Fruit fly (Drosophila melanogaster) whole organism, embryonic: ENCODE results near the gene CG7841.

Source experiments
- Ada2b ChIP-seq: fragments of 200-800 bp; sonication (Bioruptor generic); IDR thresholded peaks from 2 replicates; pipeline ENCODE4 v1.3.6; 2022; ENCODE audit warnings: missing biosample characterization, missing genetic modification characterization
- CG10366 ChIP-seq: fragments of 200-800 bp; sonication (Bioruptor generic); IDR thresholded peaks from 2 replicates; pipeline ENCODE4 v1.3.6; 2022; ENCODE audit warnings: missing biosample characterization, missing genetic modification characterization
- CG11504 ChIP-seq: fragments of 200-800 bp; sonication (Bioruptor generic); optimal IDR thresholded peaks from 3 replicates; lab custom pipeline; 2019; ENCODE audit warnings: missing biosample characterization, mild to moderate bottlenecking, missing genetic modification characterization, moderate library complexity
- CG12155 ChIP-seq: fragments of 200-800 bp; sonication (Bioruptor generic); optimal IDR thresholded peaks from 3 replicates; lab custom pipeline; 2016; ENCODE audit warnings: missing biosample characterization, missing genetic modification characterization
- CG12769 ChIP-seq: fragments of 200-800 bp; sonication (Bioruptor generic); optimal IDR thresholded peaks from 2 replicates; lab custom pipeline; 2019; ENCODE audit warnings: missing biosample characterization, mild to moderate bottlenecking, missing genetic modification characterization, moderate library complexity
- CG17361 ChIP-seq: fragments of 200-800 bp; sonication (Bioruptor generic); IDR thresholded peaks from 3 replicates; pipeline ENCODE4 v1.3.6; 2022; ENCODE audit warnings: missing biosample characterization, missing genetic modification characterization
- CG18011 ChIP-seq: fragments of 200-800 bp; sonication (Bioruptor generic); optimal IDR thresholded peaks from 2 replicates; lab custom pipeline; 2017; ENCODE audit warnings: missing biosample characterization, missing genetic modification characterization, mild to moderate bottlenecking, moderate library complexity, missing genotype
- CG2202 ChIP-seq: fragments of 200-800 bp; sonication (Bioruptor generic); optimal IDR thresholded peaks from 2 replicates; lab custom pipeline; 2018; ENCODE audit warnings: missing biosample characterization, mild to moderate bottlenecking, missing genetic modification characterization
- CG31224 ChIP-seq: fragments of 200-800 bp; sonication (Bioruptor generic); IDR thresholded peaks from 2 replicates; pipeline ENCODE4 v1.3.6; 2022; ENCODE audit warnings: missing biosample characterization, missing genetic modification characterization
- CG31441 ChIP-seq: fragments of 200-800 bp; sonication (Bioruptor generic); IDR thresholded peaks from 2 replicates; pipeline ENCODE4 v1.3.6; 2022; ENCODE audit warnings: missing biosample characterization, missing genetic modification characterization
- CG32772 ChIP-seq: fragments of 200-800 bp; sonication (Bioruptor generic); IDR thresholded peaks from 2 replicates; pipeline ENCODE4 v1.3.6; 2022; ENCODE audit warnings: missing biosample characterization, missing genetic modification characterization
- CG3407 ChIP-seq: fragments of 200-800 bp; sonication (Bioruptor generic); optimal IDR thresholded peaks from 2 replicates; lab custom pipeline; 2018; ENCODE audit warnings: missing biosample characterization, mild to moderate bottlenecking, missing genetic modification characterization
- CG3838 ChIP-seq: fragments of 200-800 bp; sonication (Bioruptor generic); optimal IDR thresholded peaks from 3 replicates; lab custom pipeline; 2016; ENCODE audit warnings: missing biosample characterization, missing genetic modification characterization
- CG3995 ChIP-seq: fragments of 200-800 bp; sonication (Bioruptor generic); optimal IDR thresholded peaks from 3 replicates; lab custom pipeline; 2016; ENCODE audit warnings: missing biosample characterization, missing genetic modification characterization
- CG6272 ChIP-seq: fragments of 200-800 bp; sonication (Bioruptor generic); IDR thresholded peaks from 2 replicates; pipeline ENCODE4 v1.3.6; 2022; ENCODE audit warnings: missing biosample characterization, missing genetic modification characterization
- CG6854 ChIP-seq: fragments of 200-800 bp; sonication (Bioruptor generic); optimal IDR thresholded peaks from 3 replicates; lab custom pipeline; 2017; ENCODE audit warnings: missing biosample characterization, mild to moderate bottlenecking, missing genetic modification characterization
- CG7372 ChIP-seq: fragments of 200-800 bp; sonication (Bioruptor generic); IDR thresholded peaks from 2 replicates; pipeline ENCODE4 v1.3.6; 2022; ENCODE audit warnings: missing biosample characterization, missing genetic modification characterization
- CG8089 ChIP-seq: fragments of 200-800 bp; sonication (Bioruptor generic); optimal IDR thresholded peaks from 3 replicates; lab custom pipeline; 2016; ENCODE audit warnings: missing biosample characterization, missing genetic modification characterization
- CG9876 ChIP-seq: fragments of 200-800 bp; sonication (Bioruptor generic); optimal IDR thresholded peaks from 2 replicates; lab custom pipeline; 2016; ENCODE audit warnings: missing biosample characterization, missing genetic modification characterization
- CHES-1-like ChIP-seq: fragments of 200-800 bp; sonication (Bioruptor generic); optimal IDR thresholded peaks from 2 replicates; lab custom pipeline; 2016; ENCODE audit warnings: missing biosample characterization, missing genetic modification characterization
- Camta ChIP-seq: fragments of 200-800 bp; sonication (Bioruptor generic); optimal IDR thresholded peaks from 2 replicates; lab custom pipeline; 2016; ENCODE audit warnings: missing biosample characterization, missing genetic modification characterization
- Doc2 ChIP-seq: fragments of 200-800 bp; sonication (Bioruptor generic); IDR thresholded peaks from 2 replicates; pipeline ENCODE4 v1.3.6; 2022; ENCODE audit warnings: missing biosample characterization, missing genetic modification characterization
- Dp ChIP-seq: fragments of 200-800 bp; sonication (Bioruptor generic); optimal IDR thresholded peaks from 2 replicates; lab custom pipeline; 2018; ENCODE audit warnings: missing biosample characterization, mild to moderate bottlenecking, missing genetic modification characterization, moderate library complexity
- ERR ChIP-seq: fragments of 200-800 bp; sonication (Bioruptor generic); optimal IDR thresholded peaks from 2 replicates; lab custom pipeline; 2016; ENCODE audit warnings: missing biosample characterization, missing genetic modification characterization
- HmgD ChIP-seq: fragments of 200-800 bp; sonication (Bioruptor generic); optimal IDR thresholded peaks from 3 replicates; lab custom pipeline; 2016; ENCODE audit warnings: missing biosample characterization, missing genetic modification characterization
- NC2α ChIP-seq: fragments of 200-800 bp; sonication (Bioruptor generic); optimal IDR thresholded peaks from 2 replicates; lab custom pipeline; 2016; ENCODE audit warnings: missing biosample characterization, missing genetic modification characterization
- NC2β ChIP-seq: fragments of 200-800 bp; sonication (Bioruptor generic); optimal IDR thresholded peaks from 2 replicates; lab custom pipeline; 2016; ENCODE audit warnings: missing biosample characterization, missing genetic modification characterization
- Optix ChIP-seq: fragments of 200-800 bp; sonication (Bioruptor generic); IDR thresholded peaks from 3 replicates; pipeline ENCODE4 v1.3.6; 2022; ENCODE audit warnings: missing biosample characterization, missing genetic modification characterization
- Ravus ChIP-seq: fragments of 200-800 bp; sonication (Bioruptor generic); IDR thresholded peaks from 2 replicates; pipeline ENCODE4 v1.3.6; 2022; ENCODE audit warnings: missing biosample characterization, missing genetic modification characterization
- Side ChIP-seq: fragments of 200-800 bp; sonication (Bioruptor generic); optimal IDR thresholded peaks from 2 replicates; lab custom pipeline; 2016; ENCODE audit warnings: missing biosample characterization, missing genetic modification characterization
- Tbp ChIP-seq: fragments of >200 bp; optimal IDR thresholded peaks from 2 replicates; lab custom pipeline; 2018; ENCODE audit warnings: missing biosample characterization, missing genetic modification characterization
- Vsx1 ChIP-seq: fragments of 200-800 bp; sonication (Bioruptor generic); optimal IDR thresholded peaks from 2 replicates; lab custom pipeline; 2017; ENCODE audit warnings: missing biosample characterization, mild to moderate bottlenecking, missing genetic modification characterization, missing genetic modification reagents
- da ChIP-seq: fragments of 200-800 bp; sonication (Bioruptor generic); optimal IDR thresholded peaks from 2 replicates; lab custom pipeline; 2016; ENCODE audit warnings: missing biosample characterization, missing genetic modification characterization
- dm ChIP-seq: fragments of 200-800 bp; sonication (Bioruptor generic); optimal IDR thresholded peaks from 3 replicates; lab custom pipeline; 2016; ENCODE audit warnings: missing biosample characterization, missing genetic modification characterization
- eve ChIP-seq, 2 experiments: fragments of >200 bp; optimal IDR thresholded peaks; 2 replicates each; lab custom pipeline; 2017; ENCODE audit warnings: missing biosample characterization in 2 of 2, missing genetic modification characterization in 2 of 2
- grn ChIP-seq: fragments of 200-800 bp; sonication (Bioruptor generic); optimal IDR thresholded peaks from 3 replicates; lab custom pipeline; 2017; ENCODE audit warnings: missing biosample characterization, missing genetic modification characterization
- hth ChIP-seq: fragments of >200 bp; optimal IDR thresholded peaks from 2 replicates; lab custom pipeline; 2017; ENCODE audit warnings: inconsistent platforms
- kay ChIP-seq: fragments of 200-800 bp; sonication (Bioruptor generic); optimal IDR thresholded peaks from 2 replicates; lab custom pipeline; 2016; ENCODE audit warnings: missing biosample characterization, missing genetic modification characterization
- maf-S ChIP-seq: fragments of 200-800 bp; sonication (Bioruptor generic); optimal IDR thresholded peaks from 2 replicates; lab custom pipeline; 2016; ENCODE audit warnings: missing biosample characterization, missing genetic modification characterization
- nom ChIP-seq: fragments of 200-800 bp; sonication (Bioruptor generic); optimal IDR thresholded peaks from 2 replicates; lab custom pipeline; 2017; ENCODE audit warnings: missing biosample characterization, missing genetic modification characterization, mild to moderate bottlenecking, moderate library complexity, missing genetic modification reagents
- pb ChIP-seq: fragments of 200-800 bp; sonication (Bioruptor generic); optimal IDR thresholded peaks from 3 replicates; lab custom pipeline; 2016; ENCODE audit warnings: missing biosample characterization, missing genetic modification characterization
- psq ChIP-seq: fragments of 200-800 bp; sonication (Bioruptor generic); optimal IDR thresholded peaks from 2 replicates; lab custom pipeline; 2017; ENCODE audit warnings: missing biosample characterization, missing genetic modification characterization
- pzg ChIP-seq: fragments of 200-800 bp; sonication (Bioruptor generic); optimal IDR thresholded peaks from 3 replicates; lab custom pipeline; 2018; ENCODE audit warnings: missing biosample characterization, mild to moderate bottlenecking, missing genetic modification characterization, moderate library complexity
- ro ChIP-seq: fragments of 200-800 bp; sonication (Bioruptor generic); IDR thresholded peaks from 2 replicates; pipeline ENCODE4 v1.3.6; 2022; ENCODE audit warnings: missing biosample characterization, missing genetic modification characterization
- salm ChIP-seq: fragments of 200-800 bp; sonication (Bioruptor generic); optimal IDR thresholded peaks from 2 replicates; lab custom pipeline; 2018; ENCODE audit warnings: missing biosample characterization, mild to moderate bottlenecking, missing genetic modification characterization
- sd ChIP-seq: fragments of 200-800 bp; sonication (Bioruptor generic); optimal IDR thresholded peaks from 3 replicates; lab custom pipeline; 2018; ENCODE audit warnings: missing biosample characterization, mild to moderate bottlenecking, missing genetic modification characterization, moderate library complexity
- sens ChIP-seq: fragments of 200-800 bp; sonication (Bioruptor generic); peaks from one replicate; lab custom pipeline; 2016; ENCODE audit warnings: missing biosample characterization, missing genetic modification characterization
- sens-2 ChIP-seq: fragments of 200-800 bp; sonication (Bioruptor generic); IDR thresholded peaks from 2 replicates; pipeline ENCODE4 v1.3.6; 2022; ENCODE audit warnings: missing biosample characterization, missing genetic modification characterization
- sisA ChIP-seq: fragments of 200-800 bp; sonication (Bioruptor generic); IDR thresholded peaks from 2 replicates; pipeline ENCODE4 v1.3.6; 2022; ENCODE audit warnings: missing biosample characterization, missing genetic modification characterization
- tap ChIP-seq: fragments of 200-800 bp; optimal IDR thresholded peaks from 3 replicates; lab custom pipeline; 2019; ENCODE audit warnings: missing biosample characterization, mild to moderate bottlenecking, missing genetic modification characterization, moderate library complexity
- wor ChIP-seq: fragments of 200-800 bp; sonication (Bioruptor generic); IDR thresholded peaks from 2 replicates; pipeline ENCODE4 v1.3.6; 2022; ENCODE audit warnings: missing biosample characterization, missing genetic modification characterization
- zf30C ChIP-seq: fragments of 200-800 bp; sonication (Bioruptor generic); optimal IDR thresholded peaks from 3 replicates; lab custom pipeline; 2018; ENCODE audit warnings: missing biosample characterization, mild to moderate bottlenecking, missing genetic modification characterization

The CG7841 gene

DNA sequence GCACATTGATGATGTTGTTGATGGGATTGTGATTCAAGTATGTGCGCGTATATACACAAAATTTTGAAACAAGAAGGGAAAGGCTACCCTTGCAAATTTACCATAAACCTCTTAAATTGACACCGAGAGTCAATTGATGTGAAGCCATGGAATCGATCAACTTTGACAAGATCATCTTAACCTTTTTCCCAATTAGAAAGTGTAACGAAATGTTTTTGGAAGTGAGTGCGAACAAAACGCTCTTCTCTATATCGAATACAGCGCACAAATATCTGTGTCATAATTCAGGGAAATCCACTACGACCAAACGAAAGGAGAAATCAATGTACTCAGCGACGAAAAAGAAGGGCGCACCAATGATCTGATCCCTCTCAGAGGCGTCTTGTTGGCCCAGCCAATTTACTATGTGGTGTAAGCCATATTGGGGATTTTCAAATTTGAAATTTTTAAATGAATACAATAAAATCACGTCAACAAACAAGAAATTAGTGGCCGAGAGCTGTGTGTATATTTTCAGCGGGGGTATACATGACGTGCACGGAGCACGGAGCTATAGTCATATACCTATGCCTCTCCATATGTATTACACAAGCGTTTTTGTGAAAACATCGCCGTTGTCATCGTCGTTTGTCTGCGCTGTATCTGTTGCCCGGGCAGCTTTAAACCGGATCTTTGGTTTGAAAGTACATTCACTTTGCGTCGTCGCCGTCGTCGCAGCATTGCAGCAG lies 25.5 kb upstream of the CG7841 start (continued):
- TF ChIP-seq CG32772 (GFP tag; lab: Robert Waterston, UW) (0 out of 2 replicates have a peak, but pooled peaks have one; percentile 4), Optix (GFP tag; lab: Robert Waterston, UW) (peak; percentile 41; the same call in 1 of the 3 replicates), da (GFP tag; lab: Kevin White, UChicago) (no peak), Doc2 (GFP tag; lab: Robert Waterston, UW) (no peak), CG3838 (GFP tag; lab: Kevin White, UChicago) (no peak), CG6854 (GFP tag; lab: Kevin White, UChicago) (no peak), CG3995 (GFP tag; lab: Kevin White, UChicago) (peak; percentile 23), CG18011 (GFP tag; lab: Kevin White, UChicago) (no peak), sisA (GFP tag; lab: Robert Waterston, UW) (peak; percentile 16; the same call in 1 of the 2 replicates), CG3407 (peak; percentile 11), CG2202 (tag; lab: Kevin White, UChicago) (no peak), pzg (GFP tag; lab: Kevin White, UChicago) (no peak), NC2β (no peak), CG10366 (no peak), salm (tag; lab: Kevin White, UChicago) (no peak), zf30C (GFP tag; lab: Kevin White, UChicago) (no peak), grn (GFP tag; lab: Kevin White, UChicago) (peak; percentile 62), psq (GFP tag; lab: Kevin White, UChicago) (no peak), CG31441 (no peak), CG9876 (GFP tag; lab: Kevin White, UChicago) (no peak), tap (peak; percentile 43), Side (GFP tag; lab: Kevin White, UChicago) (peak; percentile 47), wor (GFP tag; lab: Robert Waterston, UW) (no peak), CG12155 (GFP tag; lab: Kevin White, UChicago) (peak; percentile 1), sd (no peak), Dp (GFP tag; lab: Kevin White, UChicago) (no peak), pb (GFP tag; lab: Kevin White, UChicago) (peak; percentile 74), CG31224 (GFP tag; lab: Robert Waterston, UW) (no peak), Tbp (GFP tag; lab: Kevin White, UChicago) (no peak), hth (lab: Kevin White, UChicago) (no peak), HmgD (GFP tag; lab: Kevin White, UChicago) (no peak), ro (GFP tag; lab: Robert Waterston, UW) (no peak), maf-S (GFP tag; lab: Kevin White, UChicago) (no peak), CG6272 (GFP tag; lab: Robert Waterston, UW) (no peak), Ada2b (peak; percentile 33; the same call in 1 of the 2 replicates), nom (peak; percentile 35), dm (GFP tag; lab: Kevin White, UChicago) (no peak), CG17361 (no peak), Camta (GFP tag; lab: Kevin White, UChicago) (no peak), sens-2 (GFP tag; lab: Robert Waterston, UW) (peak; percentile 40; the same call in 1 of the 2 replicates), CG7372 (GFP tag; lab: Robert Waterston, UW) (no peak), CG12769 (tag; lab: Kevin White, UChicago) (no peak), Ravus (no peak), CHES-1-like (GFP tag; lab: Kevin White, UChicago) (no peak), eve (GFP tag; optimal IDR thresholded peaks at IDR 0.05; lab: Kevin White, UChicago) (peak in 1 of 2 experiments; percentile 93), Vsx1 (GFP tag; lab: Kevin White, UChicago) (no peak), sens (GFP tag; lab: Kevin White, UChicago) (peak; percentile 84), CG11504 (tag; lab: Kevin White, UChicago) (peak; percentile 59), CG8089 (GFP tag; lab: Kevin White, UChicago) (peak; percentile 10), kay (GFP tag; lab: Kevin White, UChicago) (no peak), ERR (GFP tag; lab: Kevin White, UChicago) (no peak), NC2α (GFP tag; lab: Kevin White, UChicago) (no peak)
